Worm (Caenorhabditis elegans) whole organism, L3 larva: ENCODE data around the gene ZK84.4.

ENCODE experiments used
- aly-2 ChIP-seq: fragments of 150-350 bp; optimal IDR thresholded peaks from 2 replicates; lab custom pipeline; 2014; ENCODE audit warnings: missing biosample characterization, missing genetic modification characterization
- egl-27 ChIP-seq: sonication (generic microtip); optimal IDR thresholded peaks from 4 replicates; lab custom pipeline; 2017; ENCODE audit warnings: missing biosample characterization, missing genetic modification reagents, missing genetic modification characterization
- jun-1 ChIP-seq: fragments of 150-350 bp; optimal IDR thresholded peaks from 2 replicates; lab custom pipeline; 2014; ENCODE audit warnings: missing biosample characterization, missing genetic modification reagents, missing genetic modification characterization
- nhr-28 ChIP-seq: fragments of 150-350 bp; optimal IDR thresholded peaks from 2 replicates; lab custom pipeline; 2014; ENCODE audit warnings: missing biosample characterization, missing genetic modification characterization
- nhr-67 ChIP-seq: fragments of 150-350 bp; optimal IDR thresholded peaks from 2 replicates; lab custom pipeline; 2014; ENCODE audit warnings: missing biosample characterization, missing genetic modification characterization
- nhr-77 ChIP-seq: fragments of 150-350 bp; optimal IDR thresholded peaks from 2 replicates; lab custom pipeline; 2014; ENCODE audit warnings: missing biosample characterization, missing genetic modification characterization
- pha-4 ChIP-seq: fragments of 150-350 bp; optimal IDR thresholded peaks from 2 replicates; lab custom pipeline; 2014; ENCODE audit warnings: missing biosample characterization, missing genetic modification reagents, missing genetic modification characterization
- pqm-1 ChIP-seq: fragments of 150-350 bp; optimal IDR thresholded peaks from 2 replicates; lab custom pipeline; 2017; ENCODE audit warnings: missing biosample characterization, missing genetic modification characterization, inconsistent platforms
- skn-1 ChIP-seq: fragments of 150-350 bp; optimal IDR thresholded peaks from 2 replicates; lab custom pipeline; 2014; ENCODE audit warnings: missing biosample characterization, missing genetic modification characterization
- unc-62 ChIP-seq: fragments of 150-350 bp; sonication (generic microtip); optimal IDR thresholded peaks from 4 replicates; lab custom pipeline; 2014; ENCODE audit warnings: missing biosample characterization, missing genetic modification reagents, missing genetic modification characterization
- ztf-11 ChIP-seq: fragments of 150-350 bp; optimal IDR thresholded peaks from 2 replicates; lab custom pipeline; 2014; ENCODE audit warnings: missing biosample characterization, missing genetic modification characterization

DNA sequence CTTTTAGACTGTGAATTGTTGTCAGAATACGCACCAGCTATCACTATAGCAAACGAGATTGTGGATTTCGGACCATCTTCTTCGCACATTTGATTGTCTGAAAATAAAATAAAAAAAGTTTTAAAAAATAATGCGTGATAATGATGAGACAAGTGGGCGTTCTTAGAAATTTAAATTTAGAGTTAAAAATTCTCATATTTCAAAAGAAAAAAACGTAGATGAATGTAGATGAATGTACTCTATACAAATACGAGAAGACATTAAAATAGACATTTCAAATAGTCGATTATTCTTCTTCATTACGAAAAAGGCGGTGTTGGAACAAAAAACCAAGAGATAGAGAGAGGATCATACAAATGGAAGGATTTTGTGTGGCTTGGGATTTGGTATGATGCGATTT, 33.9 kb downstream of the ZK84.4 start, which contains the start of gene B0034.5:
- TF ChIP-seq egl-27 (tag; lab: Kevin White, UChicago) (no peak), pqm-1 (no peak), ztf-11 (tag; lab: Kevin White, UChicago) (no peak), skn-1 (tag; lab: Kevin White, UChicago) (no peak), nhr-77 (tag; lab: Kevin White, UChicago) (no peak), pha-4 (tag; lab: Kevin White, UChicago) (no peak), aly-2 (tag; lab: Kevin White, UChicago) (no peak), nhr-28 (tag; lab: Kevin White, UChicago) (no peak), unc-62 (no peak), jun-1 (tag; lab: Kevin White, UChicago) (no peak), nhr-67 (tag; lab: Kevin White, UChicago) (no peak)
